Fruit fly (Drosophila melanogaster): ENCODE results near the gene out.

Gene out

DNA sequence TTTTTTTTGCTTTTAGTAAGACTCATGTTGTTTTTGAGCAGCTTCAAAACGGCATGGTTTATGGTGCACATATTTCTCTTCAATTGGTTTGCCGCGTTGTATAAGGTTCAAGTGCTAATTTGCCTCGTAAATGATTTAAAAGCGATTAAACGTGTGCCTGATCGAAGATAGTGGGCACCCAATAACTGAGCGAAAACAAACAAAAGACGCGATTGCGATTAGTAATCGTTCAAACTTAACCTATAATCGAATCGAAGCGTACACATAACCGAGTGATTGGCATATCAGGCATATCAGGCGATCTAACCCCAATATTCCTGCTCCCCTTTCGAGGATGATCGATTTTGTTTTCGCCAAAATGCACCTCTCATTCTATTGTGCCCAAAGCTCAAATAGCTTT is 27.9 kb downstream of the out start:
- TF ChIP-seq vri (GFP tag; optimal IDR thresholded peaks at IDR 0.05) (peak; percentile 78), Ets21C (GFP tag; optimal IDR thresholded peaks at IDR 0.05) (no peak), svp (GFP tag) (peak; percentile 43)

DNA sequence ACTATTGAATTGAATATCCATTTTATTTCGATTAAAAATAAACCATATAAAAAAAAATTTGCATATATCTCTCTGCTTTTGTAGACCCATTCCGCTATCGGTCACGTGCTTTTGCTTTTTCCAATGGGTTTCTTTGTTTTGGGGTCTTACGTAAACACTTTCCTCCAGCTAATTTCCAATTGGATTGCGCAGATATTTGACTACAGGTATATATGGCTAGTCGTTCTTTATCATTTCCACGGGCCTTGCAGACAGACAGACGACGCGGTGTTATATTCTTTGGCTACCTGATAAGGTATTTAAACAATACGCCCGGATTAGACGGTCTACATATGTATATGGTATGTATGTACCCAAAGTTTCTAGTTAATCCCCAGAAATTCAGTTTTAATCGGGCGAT is 28.6 kb downstream of the out start:
- TF ChIP-seq Eip78C (GFP tag) (peak; percentile 14), fd59A (GFP tag; optimal IDR thresholded peaks at IDR 0.05) (no peak), fkh (GFP tag; optimal IDR thresholded peaks at IDR 0.05) (peak; percentile 1), CG11902 (GFP tag; optimal IDR thresholded peaks at IDR 0.05) (no peak), CG10669 (GFP tag; optimal IDR thresholded peaks at IDR 0.05) (no peak), CG15336 (GFP tag; IDR thresholded peaks at IDR 0.05) (no peak), CG9139 (GFP tag; optimal IDR thresholded peaks at IDR 0.05) (no peak), Sox14 (GFP tag; optimal IDR thresholded peaks at IDR 0.05) (no peak), vri (GFP tag; optimal IDR thresholded peaks at IDR 0.05) (peak; percentile 73), Hr39 (GFP tag; optimal IDR thresholded peaks at IDR 0.05) (no peak), achi (GFP tag; optimal IDR thresholded peaks at IDR 0.05) (no peak), CG6854 (GFP tag; optimal IDR thresholded peaks at IDR 0.05) (no peak)

DNA sequence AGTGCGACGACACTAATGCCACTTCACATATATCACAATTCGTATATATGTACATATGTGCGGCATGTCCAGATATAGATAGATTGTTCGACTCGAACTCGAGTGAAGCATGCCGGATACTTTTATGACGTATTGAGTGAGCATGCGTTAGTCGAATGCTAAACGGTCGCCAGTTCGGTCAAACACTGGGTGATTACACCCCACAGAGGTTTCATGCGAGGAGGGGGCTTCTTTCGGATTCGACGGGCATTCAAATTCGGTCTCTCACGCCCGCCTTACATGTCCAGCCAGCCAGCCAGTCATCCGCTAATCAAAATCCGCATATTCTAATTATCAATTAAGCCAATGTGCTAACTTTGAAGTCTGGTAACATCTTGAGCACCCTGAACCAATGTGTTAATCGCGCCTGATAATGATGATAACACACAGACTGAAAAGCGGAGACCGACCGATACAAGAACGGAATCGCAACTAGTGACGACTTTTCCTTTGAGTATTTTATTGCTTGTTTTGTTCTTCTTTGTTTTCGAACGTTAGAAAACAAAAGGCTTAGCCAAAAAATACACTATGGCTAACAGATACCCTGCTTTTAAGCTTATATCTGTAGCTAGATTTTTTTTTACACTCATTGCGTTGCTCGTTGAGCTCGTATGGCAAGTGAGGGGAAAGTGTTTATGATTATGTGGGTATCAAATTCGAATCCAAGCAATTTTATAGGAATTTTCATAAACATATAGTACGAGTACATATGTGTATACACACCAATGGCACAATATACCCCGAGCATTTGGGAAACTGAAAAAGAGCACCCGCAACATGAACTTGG is 29.9 kb downstream of the out start:
- TF ChIP-seq vri (GFP tag; optimal IDR thresholded peaks at IDR 0.05) (peak; percentile 68), CG31627 (GFP tag; optimal IDR thresholded peaks at IDR 0.05) (no peak)

DNA sequence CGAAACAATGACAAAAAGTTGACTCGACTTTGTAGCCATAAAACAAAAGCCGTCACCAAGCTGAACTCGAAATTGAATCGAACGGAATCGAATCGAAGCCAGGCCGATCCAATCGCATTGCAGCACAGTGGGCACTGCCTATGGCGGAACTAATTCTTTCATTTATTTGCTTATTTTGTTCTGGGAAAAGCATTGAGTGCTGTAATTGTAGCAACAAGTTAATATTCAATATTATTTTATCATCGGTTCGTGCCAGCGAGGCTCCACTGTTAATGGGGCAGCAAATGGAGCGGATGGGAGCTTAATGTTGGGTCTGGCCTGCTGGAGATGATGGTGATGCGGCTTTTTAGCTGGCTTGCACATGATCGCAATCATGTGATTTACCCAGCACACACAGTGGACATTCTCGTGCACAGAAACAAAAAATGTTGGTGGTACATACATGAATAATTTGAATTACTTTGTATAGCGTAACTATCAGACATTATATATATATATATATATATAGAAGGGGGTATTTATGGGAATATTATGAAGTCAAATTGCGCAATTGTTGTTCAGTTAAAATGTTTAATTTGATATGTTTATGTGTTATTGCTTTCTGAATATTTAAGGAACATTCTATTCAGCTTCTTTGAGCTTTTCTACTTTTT is 32.5 kb downstream of the out start:
- TF ChIP-seq CG31627 (GFP tag; optimal IDR thresholded peaks at IDR 0.05) (peak; percentile 98), achi (GFP tag; optimal IDR thresholded peaks at IDR 0.05) (peak; percentile 94), CG6854 (GFP tag; optimal IDR thresholded peaks at IDR 0.05) (peak; percentile 97), Eip78C (GFP tag) (peak; percentile 99), CG11762 (GFP tag; optimal IDR thresholded peaks at IDR 0.05; ENCODE audit: insufficient read depth) (peak; percentile 94), fd59A (GFP tag; optimal IDR thresholded peaks at IDR 0.05) (peak; percentile 94), cyc (GFP tag; optimal IDR thresholded peaks at IDR 0.05) (peak; percentile 99), CG8319 (GFP tag; optimal IDR thresholded peaks at IDR 0.05) (peak; percentile 97), CG3032 (tag; optimal IDR thresholded peaks at IDR 0.05) (peak; percentile 93), Hr39 (GFP tag; optimal IDR thresholded peaks at IDR 0.05) (peak; percentile 98), CG32006 (GFP tag; optimal IDR thresholded peaks at IDR 0.05) (peak; percentile 93), CG9139 (GFP tag; optimal IDR thresholded peaks at IDR 0.05) (peak; percentile 94), CG6276 (GFP tag; optimal IDR thresholded peaks at IDR 0.05) (peak; percentile 91), topi (GFP tag; optimal IDR thresholded peaks at IDR 0.05) (peak; percentile 99), CG11902 (GFP tag; optimal IDR thresholded peaks at IDR 0.05) (peak; percentile 98), vri (GFP tag; optimal IDR thresholded peaks at IDR 0.05) (peak; percentile 95), Ets21C (GFP tag; optimal IDR thresholded peaks at IDR 0.05) (peak; percentile 97), CG4318 (GFP tag; optimal IDR thresholded peaks at IDR 0.05) (peak; percentile 87), eg (GFP tag; IDR thresholded peaks at IDR 0.05) (peak; percentile 97), Met (GFP tag; optimal IDR thresholded peaks at IDR 0.05) (peak; percentile 98), OdsH (GFP tag; optimal IDR thresholded peaks at IDR 0.05) (peak; percentile 96), Sox14 (GFP tag; optimal IDR thresholded peaks at IDR 0.05) (peak; percentile 96), acj6 (GFP tag; optimal IDR thresholded peaks at IDR 0.05) (peak; percentile 96), salr (GFP tag; optimal IDR thresholded peaks at IDR 0.05) (peak; percentile 61 to 94), Sox15 (GFP tag; optimal IDR thresholded peaks at IDR 0.05) (peak; percentile 97), Gug (GFP tag; IDR thresholded peaks at IDR 0.05) (peak; percentile 92), net (GFP tag; optimal IDR thresholded peaks at IDR 0.05) (peak; percentile 95), CG3919 (GFP tag; optimal IDR thresholded peaks at IDR 0.05) (peak; percentile 98), CG34406 (GFP tag; optimal IDR thresholded peaks at IDR 0.05) (peak; percentile 95), CG8119 (GFP tag; IDR thresholded peaks at IDR 0.05) (peak; percentile 94), CG11294 (GFP tag; IDR thresholded peaks at IDR 0.05) (peak; percentile 90), CG10631 (GFP tag; optimal IDR thresholded peaks at IDR 0.05) (peak; percentile 94), dac (GFP tag; optimal IDR thresholded peaks at IDR 0.05) (peak; percentile 92), Sox102F (GFP tag; optimal IDR thresholded peaks at IDR 0.05) (peak; percentile 97), CG6792 (GFP tag; optimal IDR thresholded peaks at IDR 0.05) (peak; percentile 98), CG6163 (GFP tag; IDR thresholded peaks at IDR 0.05) (peak; percentile 98), lz (GFP tag; optimal IDR thresholded peaks at IDR 0.05) (peak; percentile 98), CG10669 (GFP tag; optimal IDR thresholded peaks at IDR 0.05) (peak; percentile 97), Lpt (GFP tag; optimal IDR thresholded peaks at IDR 0.05) (peak; percentile 90)

All from whole organism, prepupa.